Worm (Caenorhabditis elegans) whole organism, L1 larva: ENCODE measurements around the gene rgs-5.
A peak's percentile ranks its signal among the peaks of the same experiment; 100 is the strongest.

Experiments
- C04F5.9 ChIP-seq: sonication (generic microtip); optimal IDR thresholded peaks from 2 replicates; lab custom pipeline; 2016; ENCODE audit warnings: missing genetic modification characterization, missing compliant biosample characterization
- C16A3.4 ChIP-seq: fragments of 150-350 bp; optimal IDR thresholded peaks from 2 replicates; lab custom pipeline; 2014; ENCODE audit warnings: missing biosample characterization, missing genetic modification characterization
- Y116A8C.19 ChIP-seq: sonication (generic microtip); optimal IDR thresholded peaks from 2 replicates; lab custom pipeline; 2016; ENCODE audit warnings: missing compliant biosample characterization, missing genetic modification characterization, borderline replicate concordance
- alr-1 ChIP-seq: fragments of 200-800 bp; sonication (Bioruptor generic); optimal IDR thresholded peaks from 2 replicates; lab custom pipeline; 2018; ENCODE audit warnings: borderline replicate concordance, mild to moderate bottlenecking, missing genetic modification characterization, missing compliant biosample characterization
- ama-1 ChIP-seq: fragments of 150-350 bp; optimal IDR thresholded peaks from 2 replicates; lab custom pipeline; 2014
- ceh-63 ChIP-seq: fragments of 200-800 bp; sonication (Bioruptor generic); optimal IDR thresholded peaks from 2 replicates; lab custom pipeline; 2018; ENCODE audit warnings: mild to moderate bottlenecking, missing genetic modification characterization, missing compliant biosample characterization
- ceh-82 ChIP-seq, 3 experiments: fragments of 150-350 bp in 1 of 3; sonication (generic microtip) in 2 of 3; optimal IDR thresholded peaks; 2 replicates each; lab custom pipeline; 2014 to 2017; ENCODE audit warnings: missing biosample characterization in 3 of 3, missing genetic modification characterization in 3 of 3
- ceh-88 ChIP-seq: fragments of 200-800 bp; sonication (Bioruptor generic); IDR thresholded peaks from 2 replicates; pipeline ENCODE4 v1.3.6; 2022; ENCODE audit warnings: missing genetic modification characterization, missing compliant biosample characterization
- ceh-90 ChIP-seq: sonication (generic microtip); optimal IDR thresholded peaks from 2 replicates; lab custom pipeline; 2016; ENCODE audit warnings: missing genetic modification characterization, missing compliant biosample characterization
- ces-1 ChIP-seq: fragments of 150-350 bp; optimal IDR thresholded peaks from 2 replicates; lab custom pipeline; 2014; ENCODE audit warnings: missing biosample characterization, missing genetic modification reagents, missing genetic modification characterization
- dsc-1 ChIP-seq: sonication (generic microtip); optimal IDR thresholded peaks from 2 replicates; lab custom pipeline; 2016; ENCODE audit warnings: mild to moderate bottlenecking, missing genetic modification characterization, missing compliant biosample characterization
- efl-1 ChIP-seq, 4 experiments: fragments of 150-350 bp; optimal IDR thresholded peaks in 3 of 4; peaks in 1 of 4; 1 replicate in 1 of 4; 2 replicates in 3 of 4; lab custom pipeline; 2014; ENCODE audit warnings: missing biosample characterization in 2 of 4, missing genetic modification characterization in 2 of 4, missing genetic modification reagents in 2 of 4
- efl-3 ChIP-seq: fragments of 200-800 bp; sonication (Bioruptor generic); optimal IDR thresholded peaks from 2 replicates; lab custom pipeline; 2018; ENCODE audit warnings: mild to moderate bottlenecking, missing genetic modification characterization, missing compliant biosample characterization
- egl-13 ChIP-seq: sonication (generic microtip); optimal IDR thresholded peaks from 2 replicates; lab custom pipeline; 2016; ENCODE audit warnings: missing genotype, missing genetic modification reagents, missing genetic modification characterization, missing compliant biosample characterization
- egl-27 ChIP-seq, 2 experiments: fragments of 150-350 bp in 1 of 2; sonication (generic microtip); optimal IDR thresholded peaks; 3 replicates each; lab custom pipeline; 2017 to 2018; ENCODE audit warnings: missing biosample characterization in 2 of 2, missing genetic modification characterization in 2 of 2, missing genetic modification reagents in 2 of 2
- elt-2 ChIP-seq: sonication (generic microtip); optimal IDR thresholded peaks from 2 replicates; lab custom pipeline; 2016; ENCODE audit warnings: missing genetic modification characterization, mild to moderate bottlenecking, inconsistent platforms, missing compliant biosample characterization, missing genetic modification reagents
- elt-3 ChIP-seq, 6 experiments: fragments of 150-350 bp in 1 of 6; sonication (generic microtip); optimal IDR thresholded peaks; 2 replicates each; lab custom pipeline; 2017 to 2018; ENCODE audit warnings: missing biosample characterization in 6 of 6, missing genetic modification characterization in 6 of 6, inconsistent platforms in 1 of 6
- ets-5 ChIP-seq: fragments of 200-800 bp; sonication (Bioruptor generic); IDR thresholded peaks from 2 replicates; pipeline ENCODE4 v1.3.6; 2022; ENCODE audit warnings: missing genetic modification characterization, missing compliant biosample characterization
- fkh-10 ChIP-seq: sonication (generic microtip); optimal IDR thresholded peaks from 2 replicates; lab custom pipeline; 2017; ENCODE audit warnings: missing biosample characterization, missing genetic modification reagents, missing genetic modification characterization
- fkh-4 ChIP-seq: sonication (generic microtip); optimal IDR thresholded peaks from 2 replicates; lab custom pipeline; 2016; ENCODE audit warnings: missing compliant biosample characterization, missing genetic modification characterization, borderline replicate concordance
- grh-1 ChIP-seq: fragments of 200-800 bp; sonication (Bioruptor generic); IDR thresholded peaks from 2 replicates; pipeline ENCODE4 v1.3.6; 2022; ENCODE audit warnings: missing genetic modification reagents, missing genetic modification characterization, missing compliant biosample characterization
- hlh-4 ChIP-seq: sonication (generic microtip); optimal IDR thresholded peaks from 2 replicates; lab custom pipeline; 2016; ENCODE audit warnings: mild to moderate bottlenecking, missing genetic modification characterization, missing compliant biosample characterization
- hpl-2 ChIP-seq: fragments of 150-350 bp; optimal IDR thresholded peaks from 2 replicates; lab custom pipeline; 2014; ENCODE audit warnings: missing biosample characterization, missing genetic modification reagents, missing genetic modification characterization
- irx-1 ChIP-seq: sonication (generic microtip); optimal IDR thresholded peaks from 2 replicates; lab custom pipeline; 2016; ENCODE audit warnings: missing genetic modification characterization, missing compliant biosample characterization
- lin-13 ChIP-seq: fragments of 150-350 bp; optimal IDR thresholded peaks from 2 replicates; lab custom pipeline; 2014; ENCODE audit warnings: missing biosample characterization, missing genetic modification reagents, missing genetic modification characterization
- lin-15B ChIP-seq: fragments of 150-350 bp; sonication (generic microtip); optimal IDR thresholded peaks from 3 replicates; lab custom pipeline; 2014; ENCODE audit warnings: missing biosample characterization, missing genetic modification characterization
- lin-35 ChIP-seq, 2 experiments: fragments of 150-350 bp; optimal IDR thresholded peaks; 2 replicates each; lab custom pipeline; 2014; ENCODE audit warnings: missing biosample characterization in 2 of 2, missing genetic modification characterization in 2 of 2, missing genetic modification reagents in 2 of 2
- lin-39 ChIP-seq: fragments of 150-350 bp; optimal IDR thresholded peaks from 2 replicates; lab custom pipeline; 2014; ENCODE audit warnings: missing biosample characterization, missing genetic modification reagents, missing genetic modification characterization
- lsy-2 ChIP-seq, 2 experiments: fragments of 150-350 bp; optimal IDR thresholded peaks; 2 replicates each; lab custom pipeline; 2014; ENCODE audit warnings: missing biosample characterization in 2 of 2, missing genetic modification characterization in 2 of 2
- mab-9 ChIP-seq: fragments of 200-800 bp; sonication (Bioruptor generic); IDR thresholded peaks from 2 replicates; pipeline ENCODE4 v1.3.6; 2022; ENCODE audit warnings: missing genetic modification reagents, missing genetic modification characterization, missing compliant biosample characterization
- mdl-1 ChIP-seq, 2 experiments: fragments of 150-350 bp; optimal IDR thresholded peaks; 2 replicates each; lab custom pipeline; 2014 to 2017; ENCODE audit warnings: missing biosample characterization in 2 of 2, missing genetic modification characterization in 2 of 2, inconsistent platforms in 1 of 2
- mef-2 ChIP-seq: fragments of 150-350 bp; optimal IDR thresholded peaks from 2 replicates; lab custom pipeline; 2014; ENCODE audit warnings: missing biosample characterization, missing genetic modification characterization
- mep-1 ChIP-seq: fragments of 150-350 bp; optimal IDR thresholded peaks from 2 replicates; lab custom pipeline; 2014; ENCODE audit warnings: missing biosample characterization, missing genetic modification characterization
- nhr-11 ChIP-seq: fragments of 150-350 bp; optimal IDR thresholded peaks from 2 replicates; lab custom pipeline; 2014; ENCODE audit warnings: missing biosample characterization, missing genetic modification characterization
- nhr-20 ChIP-seq: sonication (generic microtip); optimal IDR thresholded peaks from 2 replicates; lab custom pipeline; 2016; ENCODE audit warnings: mild to moderate bottlenecking, missing genetic modification characterization, missing compliant biosample characterization
- nhr-237 ChIP-seq: fragments of 150-350 bp; optimal IDR thresholded peaks from 2 replicates; lab custom pipeline; 2014; ENCODE audit warnings: missing biosample characterization, missing genetic modification characterization
- nhr-47 ChIP-seq: sonication (generic microtip); optimal IDR thresholded peaks from 2 replicates; lab custom pipeline; 2016; ENCODE audit warnings: mild to moderate bottlenecking, missing genetic modification characterization, moderate library complexity, missing compliant biosample characterization
- nhr-71 ChIP-seq: sonication (generic microtip); optimal IDR thresholded peaks from 2 replicates; lab custom pipeline; 2016; ENCODE audit warnings: mild to moderate bottlenecking, missing genetic modification characterization, moderate library complexity, missing compliant biosample characterization
- nhr-77 ChIP-seq: fragments of 150-350 bp; optimal IDR thresholded peaks from 2 replicates; lab custom pipeline; 2014; ENCODE audit warnings: missing biosample characterization, missing genetic modification characterization
- nhr-85 ChIP-seq: sonication (generic microtip); peaks from one replicate; lab custom pipeline; 2016; ENCODE audit warnings: missing genetic modification characterization, inconsistent platforms, missing compliant biosample characterization
- pag-3 ChIP-seq: sonication (generic microtip); optimal IDR thresholded peaks from 2 replicates; lab custom pipeline; 2017; ENCODE audit warnings: missing genetic modification characterization, mild to moderate bottlenecking, missing compliant biosample characterization, antibody characterized with exemption, borderline replicate concordance; ENCODE audit not compliant: insufficient read depth
- pqm-1 ChIP-seq: sonication (generic microtip); optimal IDR thresholded peaks from 3 replicates; lab custom pipeline; 2017; ENCODE audit warnings: missing biosample characterization, missing genetic modification characterization
- snu-23 ChIP-seq: sonication (generic microtip); optimal IDR thresholded peaks from 2 replicates; lab custom pipeline; 2016; ENCODE audit warnings: missing genetic modification characterization, missing compliant biosample characterization
- sox-4 ChIP-seq: sonication (generic microtip); optimal IDR thresholded peaks from 2 replicates; lab custom pipeline; 2016; ENCODE audit warnings: missing genetic modification characterization, missing compliant biosample characterization
- sptf-1 ChIP-seq: fragments of 150-350 bp; optimal IDR thresholded peaks from 2 replicates; lab custom pipeline; 2014; ENCODE audit warnings: missing biosample characterization, missing genetic modification characterization
- sup-37 ChIP-seq: fragments of 200-800 bp; sonication (Bioruptor generic); optimal IDR thresholded peaks from 2 replicates; lab custom pipeline; 2018; ENCODE audit warnings: mild to moderate bottlenecking, missing genetic modification characterization, missing compliant biosample characterization
- tlp-1 ChIP-seq: fragments of 150-350 bp; optimal IDR thresholded peaks from 2 replicates; lab custom pipeline; 2014; ENCODE audit warnings: missing biosample characterization, missing genetic modification characterization
- unc-130 ChIP-seq: fragments of 150-350 bp; optimal IDR thresholded peaks from 2 replicates; lab custom pipeline; 2017; ENCODE audit warnings: missing biosample characterization, missing genetic modification characterization, inconsistent platforms
- vab-15 ChIP-seq: sonication (generic microtip); optimal IDR thresholded peaks from 2 replicates; lab custom pipeline; 2017; ENCODE audit warnings: missing genotype, mild to moderate bottlenecking, missing genetic modification characterization, missing compliant biosample characterization
- zip-4 ChIP-seq: fragments of 200-800 bp; sonication (Bioruptor generic); optimal IDR thresholded peaks from 2 replicates; lab custom pipeline; 2018; ENCODE audit warnings: mild to moderate bottlenecking, missing genetic modification characterization, moderate library complexity, missing compliant biosample characterization
- ztf-11 ChIP-seq, 2 experiments: sonication (generic microtip); optimal IDR thresholded peaks; 2 replicates each; lab custom pipeline; 2016 to 2017; ENCODE audit warnings: missing genetic modification characterization in 2 of 2, missing biosample characterization in 1 of 2, missing compliant biosample characterization in 1 of 2

rgs-5 gene

ce11 chrIII:5706077-5706627 lies 7.8 kb downstream of the rgs-5 start, which contains the start of gene rpl-23 (continued):
- TF ChIP-seq egl-27 (tag; optimal IDR thresholded peaks at IDR 0.05; lab: Kevin White, UChicago) (peak; percentile 14 to 16), hlh-4 (tag; lab: Kevin White, UChicago) (no peak), dsc-1 (tag; lab: Kevin White, UChicago) (peak; percentile 73), ceh-88 (GFP tag; lab: Robert Waterston, UW) (peak; percentile 71), mef-2 (tag; lab: Kevin White, UChicago) (peak; percentile 27), grh-1 (peak; percentile 70), nhr-11 (peak; percentile 80), mep-1 (tag; lab: Kevin White, UChicago) (peak; percentile 95), ama-1 (lab: Kevin White, UChicago) (peak; percentile 85), fkh-10 (GFP tag; lab: Kevin White, UChicago) (peak; percentile 85), pag-3 (no peak), unc-130 (peak; percentile 85), zip-4 (GFP tag; lab: Kevin White, UChicago) (peak; percentile 71), hpl-2 (peak; percentile 82), ceh-63 (GFP tag; lab: Kevin White, UChicago) (no peak), ets-5 (no peak), sptf-1 (tag; lab: Kevin White, UChicago) (no peak), pqm-1 (tag; lab: Kevin White, UChicago) (no peak), tlp-1 (tag; lab: Kevin White, UChicago) (no peak), lin-35 (GFP tag; optimal IDR thresholded peaks at IDR 0.05; lab: Kevin White, UChicago) (peak; percentile 88 to 95), nhr-77 (tag; lab: Kevin White, UChicago) (peak; percentile 90), mab-9 (no peak), lin-15B (tag; lab: Kevin White, UChicago) (peak; percentile 85), C16A3.4 (tag; lab: Kevin White, UChicago) (peak; percentile 98), egl-13 (tag; lab: Kevin White, UChicago) (peak; percentile 56), nhr-71 (peak; percentile 94), lin-39 (tag; lab: Kevin White, UChicago) (peak; percentile 78), ceh-82 (tag; optimal IDR thresholded peaks at IDR 0.05; lab: Kevin White, UChicago) (peak; percentile 91 to 97 (median 96)), irx-1 (tag; lab: Kevin White, UChicago) (peak; percentile 74), ces-1 (GFP tag; lab: Kevin White, UChicago) (no peak), efl-1 (optimal IDR thresholded peaks at IDR 0.05; lab: Kevin White, UChicago) (peak; percentile 92 to 95), efl-1 (GFP tag; optimal IDR thresholded peaks at IDR 0.05 in 1 of 2; lab: Kevin White, UChicago) (peak; percentile 84 to 98), lin-13 (GFP tag; lab: Kevin White, UChicago) (peak; percentile 90), ceh-90 (tag; lab: Kevin White, UChicago) (no peak), alr-1 (tag; lab: Kevin White, UChicago) (no peak), lsy-2 (tag; optimal IDR thresholded peaks at IDR 0.05; lab: Kevin White, UChicago) (peak; percentile 94 to 97), C04F5.9 (tag; lab: Kevin White, UChicago) (peak; percentile 47), sox-4 (tag; lab: Kevin White, UChicago) (no peak), elt-3 (tag; optimal IDR thresholded peaks at IDR 0.05; lab: Kevin White, UChicago) (peak in 5 of 6 experiments; percentile 45 to 97 (median 83)), efl-3 (GFP tag; lab: Kevin White, UChicago) (no peak), nhr-20 (tag; lab: Kevin White, UChicago) (peak; percentile 91), Y116A8C.19 (no peak), nhr-47 (tag; lab: Kevin White, UChicago) (peak; percentile 91), nhr-85 (tag; lab: Kevin White, UChicago) (peak; percentile 95), vab-15 (tag; lab: Kevin White, UChicago) (peak; percentile 81), ztf-11 (tag; optimal IDR thresholded peaks at IDR 0.05; lab: Kevin White, UChicago) (peak in 1 of 2 experiments; percentile 39), mdl-1 (tag; optimal IDR thresholded peaks at IDR 0.05; lab: Kevin White, UChicago) (peak in 1 of 2 experiments; percentile 83), sup-37 (GFP tag; lab: Kevin White, UChicago) (no peak), elt-2 (tag; lab: Kevin White, UChicago) (peak; percentile 26), fkh-4 (peak; percentile 43), nhr-237 (tag; lab: Kevin White, UChicago) (peak; percentile 82), snu-23 (GFP tag; lab: Kevin White, UChicago) (peak; percentile 97)
